Worm (Caenorhabditis elegans) whole organism, L4 larva: ENCODE results near the gene C30B5.2.

ENCODE experiments used
- F44E2.7 ChIP-seq: fragments of 200-800 bp; sonication (Bioruptor generic); IDR thresholded peaks from 2 replicates; pipeline ENCODE4 v2.1.2; 2022; ENCODE audit warnings: missing genetic modification characterization, missing compliant biosample characterization
- T20F7.1 ChIP-seq: fragments of 200-800 bp; sonication (Bioruptor generic); optimal IDR thresholded peaks from 2 replicates; lab custom pipeline; 2018; ENCODE audit warnings: mild to moderate bottlenecking, missing genetic modification characterization, missing compliant biosample characterization
- ZK546.5 ChIP-seq, 2 experiments: sonication (generic microtip); optimal IDR thresholded peaks; 2 replicates each; lab custom pipeline; 2017; ENCODE audit warnings: missing biosample characterization in 2 of 2, missing genetic modification characterization in 2 of 2
- aha-1 ChIP-seq: fragments of 150-350 bp; peaks from one replicate; lab custom pipeline; 2014; ENCODE audit warnings: missing biosample characterization, missing genetic modification characterization
- aly-2 ChIP-seq: sonication (generic microtip); optimal IDR thresholded peaks from 2 replicates; lab custom pipeline; 2018; ENCODE audit warnings: missing biosample characterization, missing genetic modification characterization
- ceh-44 ChIP-seq: fragments of 200-800 bp; sonication (Bioruptor generic); IDR thresholded peaks from 2 replicates; pipeline ENCODE4 v1.3.6; 2022; ENCODE audit warnings: missing genetic modification reagents, missing genetic modification characterization, missing compliant biosample characterization
- daf-16 ChIP-seq, 3 experiments: sonication (generic microtip); optimal IDR thresholded peaks; 2 replicates each; lab custom pipeline; 2016 to 2017; ENCODE audit warnings: missing genetic modification characterization in 3 of 3, missing genetic modification reagents in 3 of 3, mild to moderate bottlenecking in 2 of 3, missing compliant biosample characterization in 2 of 3, missing biosample characterization in 1 of 3, moderate library complexity in 1 of 3
- dpl-1 ChIP-seq: fragments of 150-350 bp; optimal IDR thresholded peaks from 2 replicates; lab custom pipeline; 2014; ENCODE audit warnings: missing biosample characterization, missing genetic modification reagents, missing genetic modification characterization
- duxl-1 ChIP-seq: sonication (generic microtip); optimal IDR thresholded peaks from 2 replicates; lab custom pipeline; 2016; ENCODE audit warnings: mild to moderate bottlenecking, missing genetic modification characterization, moderate library complexity, missing compliant biosample characterization; ENCODE audit not compliant: poor library complexity
- dve-1 ChIP-seq: sonication (generic microtip); optimal IDR thresholded peaks from 2 replicates; lab custom pipeline; 2017; ENCODE audit warnings: antibody characterized with exemption, mild to moderate bottlenecking, missing genetic modification characterization, missing compliant biosample characterization; ENCODE audit not compliant: insufficient read depth
- hif-1 ChIP-seq, 2 experiments: sonication (generic microtip); optimal IDR thresholded peaks; 2 replicates each; lab custom pipeline; 2016 to 2017; ENCODE audit warnings: missing compliant biosample characterization in 2 of 2, missing genetic modification characterization in 2 of 2, missing genetic modification reagents in 2 of 2, missing genotype in 2 of 2, mild to moderate bottlenecking in 1 of 2
- hlh-11 ChIP-seq: fragments of 200-800 bp; sonication (Bioruptor generic); optimal IDR thresholded peaks from 2 replicates; lab custom pipeline; 2018; ENCODE audit warnings: mild to moderate bottlenecking, missing genetic modification characterization, missing compliant biosample characterization
- hlh-30 ChIP-seq: sonication (generic microtip); optimal IDR thresholded peaks from 2 replicates; lab custom pipeline; 2017; ENCODE audit warnings: antibody characterized with exemption, mild to moderate bottlenecking, missing genetic modification characterization, missing compliant biosample characterization; ENCODE audit not compliant: insufficient read depth
- jun-1 ChIP-seq: fragments of 150-350 bp; optimal IDR thresholded peaks from 2 replicates; lab custom pipeline; 2014; ENCODE audit warnings: missing biosample characterization, missing genetic modification reagents, missing genetic modification characterization
- lin-29 ChIP-seq: fragments of 200-800 bp; sonication (Bioruptor generic); IDR thresholded peaks from 2 replicates; pipeline ENCODE4 v1.3.6; 2022; ENCODE audit warnings: missing genetic modification reagents, missing genetic modification characterization, missing compliant biosample characterization
- madf-9 ChIP-seq: fragments of 200-800 bp; sonication (Bioruptor generic); conservative IDR thresholded peaks from 2 replicates; pipeline ENCODE4 v1.3.6; 2022; ENCODE audit warnings: missing genetic modification reagents, missing genetic modification characterization, missing compliant biosample characterization
- mdl-1 ChIP-seq, 2 experiments: fragments of 150-350 bp in 1 of 2; sonication (generic microtip) in 1 of 2; optimal IDR thresholded peaks; 2 replicates each; lab custom pipeline; 2014 to 2017; ENCODE audit warnings: missing biosample characterization in 2 of 2, missing genetic modification characterization in 2 of 2
- mdt-29 ChIP-seq: fragments of 200-800 bp; sonication (Bioruptor generic); IDR thresholded peaks from 2 replicates; pipeline ENCODE4 v1.3.6; 2022; ENCODE audit warnings: missing genetic modification reagents, missing genetic modification characterization, missing compliant biosample characterization
- mes-2 ChIP-seq: sonication (generic microtip); optimal IDR thresholded peaks from 2 replicates; lab custom pipeline; 2016; ENCODE audit warnings: missing genotype, mild to moderate bottlenecking, missing genetic modification characterization, missing compliant biosample characterization; ENCODE audit not compliant: poor library complexity, severe bottlenecking
- nhr-237 ChIP-seq: sonication (generic microtip); optimal IDR thresholded peaks from 2 replicates; lab custom pipeline; 2017; ENCODE audit warnings: missing biosample characterization, missing genetic modification characterization
- nhr-25 ChIP-seq: sonication (generic microtip); optimal IDR thresholded peaks from 2 replicates; lab custom pipeline; 2017; ENCODE audit warnings: missing genetic modification characterization, mild to moderate bottlenecking, missing compliant biosample characterization, antibody characterized with exemption, moderate library complexity, borderline replicate concordance; ENCODE audit not compliant: insufficient read depth
- nhr-28 ChIP-seq: fragments of 150-350 bp; optimal IDR thresholded peaks from 2 replicates; lab custom pipeline; 2014; ENCODE audit warnings: missing biosample characterization, missing genetic modification characterization
- nhr-42 ChIP-seq: fragments of 200-800 bp; sonication (Bioruptor generic); IDR thresholded peaks from 2 replicates; pipeline ENCODE4 v1.3.6; 2022; ENCODE audit warnings: missing genetic modification characterization, missing compliant biosample characterization
- nhr-6 ChIP-seq: fragments of 150-350 bp; optimal IDR thresholded peaks from 2 replicates; lab custom pipeline; 2014; ENCODE audit warnings: missing biosample characterization, missing genetic modification characterization
- nhr-76 ChIP-seq: fragments of 150-350 bp; optimal IDR thresholded peaks from 2 replicates; lab custom pipeline; 2014; ENCODE audit warnings: missing biosample characterization, missing genetic modification characterization
- pha-4 ChIP-seq, 2 experiments: fragments of 150-350 bp in 1 of 2; fragments of 200-800 bp in 1 of 2; sonication (Bioruptor generic) in 1 of 2; IDR thresholded peaks in 1 of 2; optimal IDR thresholded peaks in 1 of 2; 2 replicates each; pipeline versions ENCODE4 v1.3.6 to Lab custom; 2014 to 2022; ENCODE audit warnings: missing genetic modification characterization in 2 of 2, missing genetic modification reagents in 2 of 2, missing biosample characterization in 1 of 2, missing compliant biosample characterization in 1 of 2
- pqm-1 ChIP-seq: sonication (generic microtip); optimal IDR thresholded peaks from 2 replicates; lab custom pipeline; 2017; ENCODE audit warnings: missing biosample characterization, missing genetic modification characterization
- rbr-2 ChIP-seq: sonication (generic microtip); optimal IDR thresholded peaks from 2 replicates; lab custom pipeline; 2016; ENCODE audit warnings: missing genotype, missing genetic modification characterization, missing compliant biosample characterization
- saeg-2 ChIP-seq: fragments of 200-800 bp; sonication (Bioruptor generic); IDR thresholded peaks from 2 replicates; pipeline ENCODE4 v1.3.6; 2022; ENCODE audit warnings: missing genetic modification reagents, missing genetic modification characterization, missing compliant biosample characterization
- snpc-1.2 ChIP-seq: fragments of 200-800 bp; sonication (Bioruptor generic); IDR thresholded peaks from 2 replicates; pipeline ENCODE4 v1.3.6; 2022; ENCODE audit warnings: missing genetic modification reagents, missing genetic modification characterization, missing compliant biosample characterization
- spr-1 ChIP-seq: sonication (generic microtip); optimal IDR thresholded peaks from 2 replicates; lab custom pipeline; 2016; ENCODE audit warnings: mild to moderate bottlenecking, missing genetic modification characterization, missing compliant biosample characterization
- vab-7 ChIP-seq: fragments of 200-800 bp; sonication (Bioruptor generic); IDR thresholded peaks from 2 replicates; pipeline ENCODE4 v1.3.6; 2022; ENCODE audit warnings: missing genetic modification reagents, missing genetic modification characterization, missing compliant biosample characterization

The C30B5.2 gene

DNA sequence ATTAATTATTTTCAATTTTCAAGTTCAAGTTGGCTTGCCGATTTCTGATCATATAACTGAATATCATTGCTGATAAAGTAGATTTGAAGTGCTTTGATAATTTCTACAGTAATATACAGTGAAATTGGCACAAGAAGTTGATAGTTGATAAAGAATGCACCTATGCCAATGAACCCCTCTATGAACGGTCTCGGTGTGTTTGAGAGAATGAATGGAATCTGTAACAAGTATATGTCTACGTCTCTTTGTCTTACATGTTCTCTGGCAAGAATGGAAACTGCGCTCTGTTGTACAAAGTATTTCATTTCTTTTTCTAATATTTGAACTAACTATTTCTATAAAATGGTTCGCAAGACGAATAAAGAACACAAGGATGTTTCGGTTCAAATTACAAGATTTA lies 44.8 kb downstream of the C30B5.2 start, which contains the start of gene T24H7.8:
Gene T24H7.8 (plus strand): TSS at position 301 of the 400 bp plus-strand sequence.
- no peak for TF ChIP-seq spr-1 (tag; lab: Kevin White, UChicago)
- TF ChIP-seq hlh-11 (tag; lab: Kevin White, UChicago), result no peak
- TF ChIP-seq madf-9, result no peak
- TF ChIP-seq, all 104 proteins: peak for 0

DNA sequence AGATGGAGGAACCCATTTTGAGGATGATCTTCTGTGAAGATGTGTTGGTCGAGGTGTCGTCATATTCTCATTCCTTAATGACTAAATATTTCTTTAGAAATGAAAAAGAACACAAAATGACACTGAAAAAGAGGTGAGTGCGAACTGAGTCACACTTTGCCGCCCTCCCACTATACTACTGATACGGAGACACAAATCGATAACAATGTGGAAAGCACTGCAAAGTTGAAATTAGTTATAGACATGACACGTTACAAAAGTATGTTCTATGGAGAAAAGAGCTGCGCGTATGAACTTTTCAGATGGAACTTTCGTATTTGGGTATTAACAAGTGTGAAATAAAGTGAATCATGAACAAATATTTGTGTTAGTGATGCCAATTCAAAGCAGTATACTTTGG lies 47.2 kb downstream of the C30B5.2 start, which contains the start of gene tat-4:
Gene tat-4 (minus strand): TSS at position 117 of the 400 bp plus-strand sequence.
- peak; percentile 12 for TF ChIP-seq dve-1
- TF ChIP-seq aha-1 (tag; lab: Kevin White, UChicago), result peak; percentile 14
- peak; percentile 89 for TF ChIP-seq pqm-1 (tag; lab: Kevin White, UChicago)
- no peak for TF ChIP-seq aly-2 (tag; lab: Kevin White, UChicago)
- peak; percentile 24 for TF ChIP-seq nhr-6 (tag; lab: Kevin White, UChicago)
- peak; percentile 81 for TF ChIP-seq nhr-28 (tag; lab: Kevin White, UChicago)

DNA sequence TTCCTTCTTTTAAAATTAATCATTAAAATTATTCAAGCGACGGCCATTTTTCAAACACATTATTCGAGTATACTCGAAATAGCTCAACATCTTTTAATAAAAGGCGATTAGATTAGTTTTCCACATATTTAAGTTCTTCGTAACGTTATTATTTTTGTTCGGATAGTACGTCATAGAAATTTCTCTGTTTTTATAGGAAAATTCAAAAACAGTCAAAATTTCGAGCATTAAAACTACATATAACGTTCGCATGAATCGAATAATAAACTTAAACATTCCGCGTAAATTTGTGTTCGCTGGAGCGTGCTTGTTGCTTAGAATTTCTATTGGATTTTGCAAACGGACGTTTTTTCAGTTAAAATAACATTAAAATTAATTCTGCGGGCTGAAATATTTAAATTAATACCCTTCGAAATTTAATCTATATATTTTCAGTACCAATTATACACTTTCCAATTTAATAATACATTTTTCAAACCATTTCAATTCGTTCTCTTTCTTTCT lies 48.3 kb downstream of the C30B5.2 start, which contains the start of gene blos-4:
Gene blos-4 (plus strand): TSS at position 51 of the 504 bp plus-strand sequence.
- no peak for TF ChIP-seq hif-1 (tag; optimal IDR thresholded peaks at IDR 0.05; lab: Kevin White, UChicago)
- TF ChIP-seq dpl-1 (GFP tag; lab: Kevin White, UChicago), result peak; percentile 58

DNA sequence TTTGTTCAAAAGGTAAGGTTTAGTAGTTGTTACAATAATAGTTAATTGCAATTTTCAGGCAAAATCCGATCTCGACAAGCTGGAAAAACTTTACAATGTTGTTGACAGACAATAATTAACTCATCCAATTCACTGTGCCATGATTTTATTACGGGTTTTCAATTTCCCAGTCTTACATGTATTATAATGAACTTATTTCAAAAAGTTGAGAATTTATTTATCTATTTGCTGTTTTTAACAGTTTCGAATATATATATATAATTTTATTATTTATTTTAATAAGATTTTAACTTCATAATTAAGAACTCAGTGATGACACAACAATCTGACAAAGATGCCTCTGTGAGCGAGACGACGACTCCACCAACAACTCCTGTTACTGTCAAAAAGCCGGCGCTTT lies 49.1 kb downstream of the C30B5.2 start, which contains the start of gene lelo-1:
Gene lelo-1 (plus strand): TSS at position 301 of the 400 bp plus-strand sequence.
- TF ChIP-seq nhr-76 (tag; lab: Kevin White, UChicago), result no peak
- TF ChIP-seq nhr-25 (tag; lab: Kevin White, UChicago), result no peak
- TF ChIP-seq hlh-30 (tag; lab: Kevin White, UChicago), result no peak
- no peak for TF ChIP-seq mdl-1 (tag; optimal IDR thresholded peaks at IDR 0.05; lab: Kevin White, UChicago)
- TF ChIP-seq nhr-42 (GFP tag; lab: Robert Waterston, UW), result no peak
- no peak for TF ChIP-seq ceh-44 (GFP tag; lab: Robert Waterston, UW)
- no peak for TF ChIP-seq vab-7 (GFP tag; lab: Robert Waterston, UW)
- no peak for TF ChIP-seq saeg-2 (GFP tag; lab: Robert Waterston, UW)
- TF ChIP-seq hif-1 (tag; optimal IDR thresholded peaks at IDR 0.05; lab: Kevin White, UChicago), result no peak
- no peak for TF ChIP-seq duxl-1
- TF ChIP-seq pha-4 (GFP tag; IDR thresholded peaks at IDR 0.05; lab: Robert Waterston, UW), result no peak
- TF ChIP-seq pha-4 (tag; optimal IDR thresholded peaks at IDR 0.05; lab: Kevin White, UChicago), result no peak
- no peak for TF ChIP-seq mes-2
- no peak for TF ChIP-seq T20F7.1 (GFP tag; lab: Kevin White, UChicago)
- no peak for TF ChIP-seq lin-29 (GFP tag; lab: Robert Waterston, UW)
- TF ChIP-seq daf-16 (GFP tag; optimal IDR thresholded peaks at IDR 0.05; lab: Kevin White, UChicago), result no peak
- no peak for TF ChIP-seq daf-16 (tag; optimal IDR thresholded peaks at IDR 0.05; lab: Kevin White, UChicago)

DNA sequence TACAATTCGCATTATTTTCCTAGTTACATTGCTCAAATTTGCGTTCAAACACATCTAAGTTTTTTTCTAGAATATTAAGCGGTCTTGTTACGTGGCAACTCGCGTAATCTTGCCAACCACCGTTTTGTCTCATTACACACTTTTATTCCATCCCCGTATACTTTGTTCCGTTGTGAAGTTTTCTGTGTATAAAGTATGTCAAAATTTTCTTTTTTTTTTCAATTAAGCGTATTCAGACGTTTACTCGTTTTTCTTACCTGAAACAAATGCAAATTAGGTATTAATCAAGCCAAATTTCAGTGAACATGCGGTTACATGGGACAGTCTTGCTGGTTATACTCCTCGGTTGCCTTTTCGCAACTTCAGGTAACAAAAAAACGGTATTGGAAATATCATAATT lies 50.0 kb downstream of the C30B5.2 start, which contains the start of gene T24H7.2:
Gene T24H7.2 (plus strand): TSS at position 301 of the 400 bp plus-strand sequence.
- no peak for TF ChIP-seq nhr-237 (tag; lab: Kevin White, UChicago)
- no peak for TF ChIP-seq jun-1
- TF ChIP-seq mes-2, result no peak
- TF ChIP-seq snpc-1.2, result no peak
- no peak for TF ChIP-seq F44E2.7
- TF ChIP-seq ZK546.5 (tag; optimal IDR thresholded peaks at IDR 0.05; lab: Kevin White, UChicago), result no peak
- no peak for TF ChIP-seq mdt-29 (GFP tag; lab: Robert Waterston, UW)
- no peak for TF ChIP-seq aly-2 (tag; lab: Kevin White, UChicago)
- TF ChIP-seq duxl-1, result no peak
- TF ChIP-seq rbr-2 (tag; lab: Kevin White, UChicago), result no peak
- TF ChIP-seq aha-1 (tag; lab: Kevin White, UChicago), result no peak
